Fruit fly (Drosophila melanogaster): Measurements from ENCODE around the gene CG12502.

The CG12502 gene

dm6 chr3L:895314-895980, 30.3 kb downstream of the CG12502 start, which contains the start of gene CG34056 (continued):
- peak; percentile 40 for TF ChIP-seq sug (tag; optimal IDR thresholded peaks at IDR 0.05)
- peak; percentile 85 for TF ChIP-seq CG3847 (GFP tag; IDR thresholded peaks at IDR 0.05)
- TF ChIP-seq Doc2 (GFP tag; IDR thresholded peaks at IDR 0.05), result peak; percentile 82
- peak; percentile 66 for TF ChIP-seq dmrt11E (tag; optimal IDR thresholded peaks at IDR 0.05)
- TF ChIP-seq amos (GFP tag; IDR thresholded peaks at IDR 0.05; ENCODE audit: partially characterized antibody), result no peak
- peak; percentile 87 for TF ChIP-seq cas (GFP tag; IDR thresholded peaks at IDR 0.05)
- TF ChIP-seq CG11696 (GFP tag; IDR thresholded peaks at IDR 0.05), result peak; percentile 85
- TF ChIP-seq CG12659 (GFP tag; optimal IDR thresholded peaks at IDR 0.05), result peak; percentile 86
- peak; percentile 79 for TF ChIP-seq CG1792 (GFP tag; optimal IDR thresholded peaks at IDR 0.05)
- TF ChIP-seq schlank (tag; optimal IDR thresholded peaks at IDR 0.05), result peak; percentile 49
- TF ChIP-seq CG34376 (GFP tag; optimal IDR thresholded peaks at IDR 0.05), result peak; percentile 64
- no peak for TF ChIP-seq pan (optimal IDR thresholded peaks at IDR 0.05)
- TF ChIP-seq pan (GFP tag; optimal IDR thresholded peaks at IDR 0.05 in 1 of 2, IDR thresholded peaks at IDR 0.05 in 1 of 2), result peak in 1 of 2 experiments; percentile 97
- peak; percentile 95 for TF ChIP-seq CG14014 (GFP tag; IDR thresholded peaks at IDR 0.05)
- peak; percentile 19 for TF ChIP-seq Atf3 (GFP tag; optimal IDR thresholded peaks at IDR 0.05)
- TF ChIP-seq CG9609 (GFP tag; optimal IDR thresholded peaks at IDR 0.05), result peak; percentile 32
- peak; percentile 88 for TF ChIP-seq scrt (GFP tag; optimal IDR thresholded peaks at IDR 0.05)
- TF ChIP-seq ATbp (GFP tag; optimal IDR thresholded peaks at IDR 0.05), result peak; percentile 92
- TF ChIP-seq emc (GFP tag; optimal IDR thresholded peaks at IDR 0.05), result peak; percentile 66
- no peak for TF ChIP-seq bbx (GFP tag; IDR thresholded peaks at IDR 0.05; ENCODE audit: partially characterized antibody)
- TF ChIP-seq Hr78 (GFP tag; optimal IDR thresholded peaks at IDR 0.05), result peak in 1 of 2 experiments; percentile 80
- TF ChIP-seq CG13775 (GFP tag; optimal IDR thresholded peaks at IDR 0.05), result peak; percentile 68
- TF ChIP-seq repo (GFP tag; optimal IDR thresholded peaks at IDR 0.05), result peak; percentile 73
- peak; percentile 92 for TF ChIP-seq Max (GFP tag; optimal IDR thresholded peaks at IDR 0.05)
- TF ChIP-seq Ptx1 (GFP tag; IDR thresholded peaks at IDR 0.05), result peak; percentile 96
- TF ChIP-seq CG13894 (tag; optimal IDR thresholded peaks at IDR 0.05), result peak; percentile 82
- no peak for TF ChIP-seq CG34224 (GFP tag; IDR thresholded peaks at IDR 0.05; ENCODE audit: partially characterized antibody)
- TF ChIP-seq CG15479 (GFP tag; optimal IDR thresholded peaks at IDR 0.05), result no peak
- TF ChIP-seq CG4424 (GFP tag; optimal IDR thresholded peaks at IDR 0.05), result peak; percentile 95
- peak; percentile 96 for TF ChIP-seq E2f1 (GFP tag; IDR thresholded peaks at IDR 0.05)
- peak; percentile 90 for TF ChIP-seq otp (GFP tag; IDR thresholded peaks at IDR 0.05)
- TF ChIP-seq CG16815 (GFP tag; optimal IDR thresholded peaks at IDR 0.05), result peak; percentile 55
- peak; percentile 89 for TF ChIP-seq CG10267 (tag; optimal IDR thresholded peaks at IDR 0.05)
- TF ChIP-seq chinmo (GFP tag; IDR thresholded peaks at IDR 0.05; ENCODE audit: partially characterized antibody), result peak; percentile 86; the same call in 2 of the 4 replicates
- peak; percentile 96 for TF ChIP-seq stc (GFP tag; IDR thresholded peaks at IDR 0.05)
- peak; percentile 69 for TF ChIP-seq slp2 (GFP tag; optimal IDR thresholded peaks at IDR 0.05)
- TF ChIP-seq kni (GFP tag; optimal IDR thresholded peaks at IDR 0.05), result peak; percentile 70
- TF ChIP-seq CG5245 (GFP tag; optimal IDR thresholded peaks at IDR 0.05), result peak; percentile 92
- peak; percentile 60 for TF ChIP-seq CG2202 (tag; optimal IDR thresholded peaks at IDR 0.05)
- TF ChIP-seq Oaz (GFP tag; IDR thresholded peaks at IDR 0.05), result peak; percentile 89
- peak; percentile 94 for TF ChIP-seq CG34422 (GFP tag; IDR thresholded peaks at IDR 0.05)
- TF ChIP-seq CG7372 (GFP tag; IDR thresholded peaks at IDR 0.05), result peak; percentile 96
- TF ChIP-seq Vsx1 (GFP tag; optimal IDR thresholded peaks at IDR 0.05), result peak; percentile 86
- peak; percentile 90 to 94 for TF ChIP-seq dpn (GFP tag; optimal IDR thresholded peaks at IDR 0.05)
- peak; percentile 93 for TF ChIP-seq ken (GFP tag; IDR thresholded peaks at IDR 0.05)
- peak; percentile 72 for TF ChIP-seq CG17568 (GFP tag; optimal IDR thresholded peaks at IDR 0.05)
- peak; percentile 68 for TF ChIP-seq btn (GFP tag; optimal IDR thresholded peaks at IDR 0.05)
- TF ChIP-seq Blimp-1 (GFP tag; optimal IDR thresholded peaks at IDR 0.05), result peak; percentile 91
- peak; percentile 79 for TF ChIP-seq ro (GFP tag; IDR thresholded peaks at IDR 0.05)
